Fruit fly (Drosophila melanogaster) whole organism, embryonic: ENCODE measurements around the gene CG7370.

Source experiments
- Awh ChIP-seq: fragments of 200-800 bp; sonication (Bioruptor generic); IDR thresholded peaks from 2 replicates; pipeline ENCODE4, ENCODE4 v1.3.6; 2022; ENCODE audit warnings: missing biosample characterization, missing genetic modification characterization
- BtbVII ChIP-seq: fragments of 200-800 bp; sonication (Bioruptor generic); optimal IDR thresholded peaks from 3 replicates; lab custom pipeline; 2017; ENCODE audit warnings: missing biosample characterization, mild to moderate bottlenecking, missing genetic modification characterization
- CG11723 ChIP-seq: fragments of 200-800 bp; sonication (Bioruptor generic); optimal IDR thresholded peaks from 2 replicates; lab custom pipeline; 2017; ENCODE audit warnings: missing biosample characterization, mild to moderate bottlenecking, missing genetic modification characterization
- CG14965 ChIP-seq: fragments of 200-800 bp; sonication (Bioruptor generic); optimal IDR thresholded peaks from 2 replicates; lab custom pipeline; 2016; ENCODE audit warnings: missing biosample characterization, missing genetic modification characterization, borderline replicate concordance
- CG17186 ChIP-seq: fragments of 200-800 bp; sonication (Bioruptor generic); optimal IDR thresholded peaks from 3 replicates; lab custom pipeline; 2017; ENCODE audit warnings: missing biosample characterization, missing genetic modification reagents, missing genetic modification characterization
- CG17328 ChIP-seq: fragments of 200-800 bp; sonication (Bioruptor generic); IDR thresholded peaks from 2 replicates; pipeline ENCODE4 v1.3.6; 2022; ENCODE audit warnings: missing biosample characterization, missing genetic modification characterization
- CG17912 ChIP-seq: fragments of 200-800 bp; sonication (Bioruptor generic); optimal IDR thresholded peaks from 2 replicates; lab custom pipeline; 2018; ENCODE audit warnings: missing biosample characterization, mild to moderate bottlenecking, missing genetic modification characterization
- CG18262 ChIP-seq: fragments of 200-800 bp; optimal IDR thresholded peaks from 3 replicates; lab custom pipeline; 2019; ENCODE audit warnings: missing biosample characterization, mild to moderate bottlenecking, missing genetic modification characterization, moderate library complexity
- CG2889 ChIP-seq: fragments of 200-800 bp; sonication (Bioruptor generic); IDR thresholded peaks from 3 replicates; pipeline ENCODE4 v1.3.6; 2022; ENCODE audit warnings: missing biosample characterization, missing genetic modification characterization
- CG43689 ChIP-seq: fragments of 200-800 bp; sonication (Bioruptor generic); IDR thresholded peaks from 2 replicates; pipeline ENCODE4 v1.3.6; 2022; ENCODE audit warnings: missing biosample characterization, missing genetic modification characterization
- CG4707 ChIP-seq: fragments of 200-800 bp; sonication (Bioruptor generic); optimal IDR thresholded peaks from 2 replicates; lab custom pipeline; 2018; ENCODE audit warnings: missing biosample characterization, mild to moderate bottlenecking, missing genetic modification characterization, moderate library complexity
- CG5953 ChIP-seq: fragments of 200-800 bp; sonication (Bioruptor generic); IDR thresholded peaks from 2 replicates; pipeline ENCODE4 v1.3.6; 2022; ENCODE audit warnings: missing biosample characterization, missing genetic modification characterization
- CG6175 ChIP-seq: fragments of 200-800 bp; sonication (Bioruptor generic); IDR thresholded peaks from 3 replicates; pipeline ENCODE4 v1.3.6; 2022; ENCODE audit warnings: missing biosample characterization, missing genetic modification characterization
- CG7786 ChIP-seq: fragments of 200-800 bp; sonication (Bioruptor generic); optimal IDR thresholded peaks from 2 replicates; lab custom pipeline; 2016; ENCODE audit warnings: missing biosample characterization, missing genetic modification characterization
- CG8359 ChIP-seq: fragments of 200-800 bp; sonication (Bioruptor generic); optimal IDR thresholded peaks from 2 replicates; lab custom pipeline; 2017; ENCODE audit warnings: missing biosample characterization, mild to moderate bottlenecking, missing genetic modification characterization, borderline replicate concordance
- CrebB ChIP-seq: fragments of 200-800 bp; sonication (Bioruptor generic); optimal IDR thresholded peaks from 3 replicates; lab custom pipeline; 2018; ENCODE audit warnings: missing biosample characterization, mild to moderate bottlenecking, missing genetic modification characterization
- Dad ChIP-seq: fragments of 200-800 bp; sonication (Bioruptor generic); optimal IDR thresholded peaks from 3 replicates; lab custom pipeline; 2016; ENCODE audit warnings: missing biosample characterization, missing genetic modification characterization
- Deaf1 ChIP-seq: fragments of 200-800 bp; optimal IDR thresholded peaks from 3 replicates; lab custom pipeline; 2019; ENCODE audit warnings: missing biosample characterization, mild to moderate bottlenecking, missing genetic modification characterization, moderate library complexity
- E2f1 ChIP-seq: fragments of 200-800 bp; sonication (Bioruptor generic); IDR thresholded peaks from 2 replicates; pipeline ENCODE4 v1.3.6; 2022; ENCODE audit warnings: missing biosample characterization, missing genetic modification characterization
- Gsc ChIP-seq: fragments of 200-800 bp; sonication (Bioruptor generic); IDR thresholded peaks from 2 replicates; pipeline ENCODE4 v1.3.6; 2022; ENCODE audit warnings: missing biosample characterization, missing genetic modification characterization
- H15 ChIP-seq: fragments of 200-800 bp; sonication (Bioruptor generic); IDR thresholded peaks from 3 replicates; pipeline ENCODE4 v1.3.6; 2022; ENCODE audit warnings: missing biosample characterization, missing genetic modification characterization
- HLH3B ChIP-seq: fragments of 200-800 bp; sonication (Bioruptor generic); IDR thresholded peaks from 2 replicates; pipeline ENCODE4 v1.3.6; 2022; ENCODE audit warnings: missing biosample characterization, missing genetic modification characterization
- HLH4C ChIP-seq: fragments of 200-800 bp; sonication (Bioruptor generic); IDR thresholded peaks from 3 replicates; pipeline ENCODE4 v1.3.6; 2022; ENCODE audit warnings: missing biosample characterization, missing genetic modification characterization; ENCODE audit not compliant: partially characterized antibody
- Hr51 ChIP-seq, 2 experiments: fragments of 200-800 bp; sonication (Bioruptor generic); optimal IDR thresholded peaks; 2 replicates in 1 of 2; 3 replicates in 1 of 2; lab custom pipeline; 2016 to 2018; ENCODE audit warnings: missing biosample characterization in 2 of 2, missing genetic modification characterization in 2 of 2, mild to moderate bottlenecking in 1 of 2, moderate library complexity in 1 of 2
- Jarid2 ChIP-seq: fragments of 200-800 bp; sonication (Bioruptor generic); optimal IDR thresholded peaks from 3 replicates; lab custom pipeline; 2017; ENCODE audit warnings: mild to moderate bottlenecking, missing biosample characterization, missing genetic modification reagents, missing genetic modification characterization
- NK7.1 ChIP-seq: fragments of 200-800 bp; sonication (Bioruptor generic); optimal IDR thresholded peaks from 3 replicates; lab custom pipeline; 2016; ENCODE audit warnings: missing biosample characterization, missing genetic modification characterization
- Nf-YB ChIP-seq: fragments of 200-800 bp; sonication (Bioruptor generic); optimal IDR thresholded peaks from 3 replicates; lab custom pipeline; 2019; ENCODE audit warnings: missing biosample characterization, mild to moderate bottlenecking, missing genetic modification characterization, moderate library complexity
- Pdp1 ChIP-seq, 2 experiments: fragments of 200-800 bp; sonication (Bioruptor generic); optimal IDR thresholded peaks; 3 replicates each; lab custom pipeline; 2016; ENCODE audit warnings: missing biosample characterization in 2 of 2, missing genetic modification characterization in 2 of 2, mild to moderate bottlenecking in 1 of 2, moderate library complexity in 1 of 2
- Tbp ChIP-seq: fragments of >200 bp; optimal IDR thresholded peaks from 2 replicates; lab custom pipeline; 2018; ENCODE audit warnings: missing biosample characterization, missing genetic modification characterization
- Vsx1 ChIP-seq: fragments of 200-800 bp; sonication (Bioruptor generic); optimal IDR thresholded peaks from 2 replicates; lab custom pipeline; 2017; ENCODE audit warnings: missing biosample characterization, mild to moderate bottlenecking, missing genetic modification characterization, missing genetic modification reagents
- Xbp1 ChIP-seq: fragments of 200-800 bp; sonication (Bioruptor generic); optimal IDR thresholded peaks from 3 replicates; lab custom pipeline; 2016; ENCODE audit warnings: missing biosample characterization, mild to moderate bottlenecking, missing genetic modification characterization
- abd-A ChIP-seq: fragments of 200-800 bp; sonication (Bioruptor generic); optimal IDR thresholded peaks from 3 replicates; lab custom pipeline; 2019; ENCODE audit warnings: missing biosample characterization, mild to moderate bottlenecking, missing genetic modification characterization, moderate library complexity
- amos ChIP-seq: fragments of 200-800 bp; sonication (Bioruptor generic); IDR thresholded peaks from 2 replicates; pipeline ENCODE4 v1.3.6; 2022; ENCODE audit warnings: missing biosample characterization, missing genetic modification characterization; ENCODE audit not compliant: partially characterized antibody
- ara ChIP-seq: fragments of 200-800 bp; sonication (Bioruptor generic); IDR thresholded peaks from 2 replicates; pipeline ENCODE4 v1.3.6; 2022; ENCODE audit warnings: missing biosample characterization, missing genetic modification characterization
- chif ChIP-seq, 2 experiments: fragments of 200-800 bp; sonication (Bioruptor generic); optimal IDR thresholded peaks; 3 replicates each; lab custom pipeline; 2016; ENCODE audit warnings: missing biosample characterization in 2 of 2, missing genetic modification characterization in 2 of 2
- dmrt99B ChIP-seq: fragments of 200-800 bp; sonication (Bioruptor generic); optimal IDR thresholded peaks from 2 replicates; lab custom pipeline; 2018; ENCODE audit warnings: missing biosample characterization, mild to moderate bottlenecking, missing genetic modification characterization, moderate library complexity
- esg ChIP-seq: fragments of 200-800 bp; sonication (Bioruptor generic); conservative IDR thresholded peaks from 2 replicates; pipeline ENCODE4 v1.3.6; 2022; ENCODE audit warnings: missing biosample characterization, missing genetic modification characterization
- fd64A ChIP-seq: fragments of 200-800 bp; sonication (Bioruptor generic); optimal IDR thresholded peaks from 3 replicates; lab custom pipeline; 2018; ENCODE audit warnings: missing biosample characterization, mild to moderate bottlenecking, missing genetic modification characterization
- ftz-f1 ChIP-seq: fragments of 200-800 bp; sonication (Bioruptor generic); optimal IDR thresholded peaks from 2 replicates; lab custom pipeline; 2016; ENCODE audit warnings: missing biosample characterization, missing genetic modification characterization
- jing ChIP-seq: fragments of 200-800 bp; sonication (Bioruptor generic); optimal IDR thresholded peaks from 2 replicates; lab custom pipeline; 2018; ENCODE audit warnings: missing biosample characterization, mild to moderate bottlenecking, missing genetic modification characterization
- knrl ChIP-seq: fragments of 200-800 bp; sonication (Bioruptor generic); IDR thresholded peaks from 3 replicates; pipeline ENCODE4 v1.3.6; 2022; ENCODE audit warnings: missing biosample characterization, missing genetic modification characterization; ENCODE audit not compliant: partially characterized antibody
- lbe ChIP-seq: fragments of 200-800 bp; sonication (Bioruptor generic); optimal IDR thresholded peaks from 2 replicates; lab custom pipeline; 2016; ENCODE audit warnings: missing biosample characterization, mild to moderate bottlenecking, missing genetic modification characterization
- odd ChIP-seq: fragments of 200-800 bp; sonication (Bioruptor generic); optimal IDR thresholded peaks from 2 replicates; lab custom pipeline; 2017; ENCODE audit warnings: missing biosample characterization, mild to moderate bottlenecking, missing genetic modification characterization
- onecut ChIP-seq: fragments of 200-800 bp; sonication (Bioruptor generic); IDR thresholded peaks from 2 replicates; pipeline ENCODE4 v1.3.6; 2022; ENCODE audit warnings: missing biosample characterization, missing genetic modification characterization
- ranshi ChIP-seq: fragments of 200-800 bp; sonication (Bioruptor generic); IDR thresholded peaks from 2 replicates; pipeline ENCODE4 v1.3.6; 2022; ENCODE audit warnings: missing biosample characterization, missing genetic modification characterization
- tgo ChIP-seq: fragments of 200-800 bp; sonication (Bioruptor generic); IDR thresholded peaks from 3 replicates; pipeline ENCODE4 v1.3.6; 2022; ENCODE audit warnings: missing biosample characterization, missing genetic modification characterization
- tx ChIP-seq: fragments of 200-800 bp; sonication (Bioruptor generic); optimal IDR thresholded peaks from 2 replicates; lab custom pipeline; 2016; ENCODE audit warnings: missing biosample characterization, missing genetic modification characterization
- zf30C ChIP-seq: fragments of 200-800 bp; sonication (Bioruptor generic); optimal IDR thresholded peaks from 3 replicates; lab custom pipeline; 2018; ENCODE audit warnings: missing biosample characterization, mild to moderate bottlenecking, missing genetic modification characterization

Gene CG7370

DNA sequence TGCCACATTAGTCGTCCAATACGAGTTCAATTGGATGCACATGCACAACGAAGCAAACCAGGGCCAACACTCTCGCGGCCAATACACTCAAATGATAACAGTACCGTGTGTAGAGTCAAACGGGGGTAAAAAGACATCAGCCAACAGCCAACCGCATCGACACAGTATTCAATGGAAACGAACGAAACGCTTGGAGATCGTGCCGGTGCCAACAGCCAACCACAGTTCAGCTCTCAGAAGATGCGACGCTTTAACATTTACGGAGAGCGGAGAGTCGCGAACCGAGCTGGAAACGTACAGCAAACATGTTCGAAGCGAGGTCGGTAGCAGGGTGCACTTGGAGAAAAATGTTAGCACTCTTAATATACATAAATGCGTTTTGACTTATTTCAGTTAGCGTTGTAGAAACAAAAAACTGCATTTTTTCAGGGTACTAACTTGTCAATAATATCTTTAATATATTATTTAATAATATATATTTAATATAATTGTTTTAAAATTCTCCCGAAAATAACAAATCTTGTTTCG, 38.5 kb downstream of the CG7370 start (continued):
- TF ChIP-seq H15 (GFP tag; lab: Robert Waterston, UW) (peak; percentile 56; the same call in 2 of the 3 replicates), CG8359 (GFP tag; lab: Kevin White, UChicago) (peak; percentile 33), odd (GFP tag; lab: Kevin White, UChicago) (peak; percentile 51), ftz-f1 (GFP tag; lab: Kevin White, UChicago) (no peak), ranshi (GFP tag; lab: Robert Waterston, UW) (no peak), CG17912 (GFP tag; lab: Kevin White, UChicago) (no peak), CrebB (tag; lab: Kevin White, UChicago) (no peak), tx (no peak), CG7786 (GFP tag; lab: Kevin White, UChicago) (no peak)

DNA sequence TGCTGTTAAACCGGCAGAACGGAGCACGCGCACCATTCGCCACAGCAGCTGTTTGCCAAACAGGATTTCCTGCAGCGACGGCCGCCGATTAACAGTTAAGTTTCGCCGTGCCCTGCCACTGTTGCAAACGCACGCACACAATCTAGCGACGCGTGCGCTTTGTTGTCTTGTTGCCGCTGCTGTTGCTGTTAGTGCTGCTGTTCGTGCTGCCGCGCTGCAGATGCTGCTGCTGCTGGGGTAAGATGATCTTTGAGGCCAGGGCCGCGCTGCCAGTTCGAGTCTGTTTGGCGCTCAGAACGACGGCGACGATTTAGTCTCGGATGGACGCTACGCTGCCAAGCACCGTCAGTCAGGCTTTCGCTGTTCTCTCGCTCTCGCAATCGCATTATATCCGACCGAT, 39.0 kb downstream of the CG7370 start, which contains the start of gene eg:
Gene eg, plus strand, starts transcription at position 136 of the 400 bp plus-strand sequence.
- peak in 1 of 2 experiments; percentile 0 for TF ChIP-seq chif (GFP tag; optimal IDR thresholded peaks at IDR 0.05; lab: Kevin White, UChicago)
- 0 out of 2 replicates have a peak, but pooled peaks have one; percentile 3 for TF ChIP-seq E2f1 (GFP tag; lab: Robert Waterston, UW)
- no peak for TF ChIP-seq CG4707 (GFP tag; lab: Kevin White, UChicago)
- TF ChIP-seq tgo = no peak
- TF ChIP-seq Gsc (GFP tag; lab: Robert Waterston, UW) = no peak
- no peak for TF ChIP-seq ara (GFP tag; lab: Robert Waterston, UW)
- no peak for TF ChIP-seq Nf-YB (GFP tag; lab: Kevin White, UChicago)
- TF ChIP-seq Awh (GFP tag; lab: Robert Waterston, UW) = no peak
- TF ChIP-seq Pdp1 (GFP tag; optimal IDR thresholded peaks at IDR 0.05; lab: Kevin White, UChicago) = no peak
- TF ChIP-seq CG18262 (tag; lab: Kevin White, UChicago) = no peak
- TF ChIP-seq esg (GFP tag; lab: Robert Waterston, UW) = 0 out of 2 replicates have a peak, but pooled peaks have one; percentile 1
- TF ChIP-seq odd (GFP tag; lab: Kevin White, UChicago) = peak; percentile 29
- TF ChIP-seq dmrt99B (tag; lab: Kevin White, UChicago) = no peak
- no peak for TF ChIP-seq CG2889 (GFP tag; lab: Robert Waterston, UW)
- peak; percentile 9 for TF ChIP-seq CG11723 (GFP tag; lab: Kevin White, UChicago)
- 0 out of 2 replicates have a peak, but pooled peaks have one; percentile 1 for TF ChIP-seq HLH3B (GFP tag; lab: Robert Waterston, UW)
- TF ChIP-seq Dad = no peak
- no peak for TF ChIP-seq NK7.1 (GFP tag; lab: Kevin White, UChicago)
- TF ChIP-seq zf30C (GFP tag; lab: Kevin White, UChicago) = peak; percentile 47
- TF ChIP-seq fd64A (GFP tag; lab: Kevin White, UChicago) = no peak
- TF ChIP-seq onecut (GFP tag; lab: Robert Waterston, UW) = no peak
- no peak for TF ChIP-seq CG43689 (GFP tag; lab: Robert Waterston, UW)
- TF ChIP-seq CG17328 (GFP tag; lab: Robert Waterston, UW) = no peak
- TF ChIP-seq Tbp (GFP tag; lab: Kevin White, UChicago) = no peak
- TF ChIP-seq lbe (GFP tag; lab: Kevin White, UChicago) = no peak
- TF ChIP-seq Jarid2 (GFP tag; lab: Kevin White, UChicago) = peak; percentile 83
- TF ChIP-seq BtbVII = no peak
- peak; percentile 74; the same call in 2 of the 3 replicates for TF ChIP-seq CG6175 (GFP tag; lab: Robert Waterston, UW)
- no peak for TF ChIP-seq HLH4C (GFP tag; lab: Robert Waterston, UW)
- TF ChIP-seq CG17186 (GFP tag; lab: Kevin White, UChicago) = no peak
- TF ChIP-seq tx = no peak
- TF ChIP-seq Xbp1 (GFP tag; lab: Kevin White, UChicago) = no peak
- TF ChIP-seq Hr51 (GFP tag; optimal IDR thresholded peaks at IDR 0.05; lab: Kevin White, UChicago) = no peak
- no peak for TF ChIP-seq CG14965 (GFP tag; lab: Kevin White, UChicago)
- no peak for TF ChIP-seq knrl (GFP tag; lab: Robert Waterston, UW)
- TF ChIP-seq abd-A (tag; lab: Kevin White, UChicago) = no peak
- TF ChIP-seq CG5953 (GFP tag; lab: Robert Waterston, UW) = no peak
- TF ChIP-seq amos = peak; percentile 26; the same call in 1 of the 2 replicates
- TF ChIP-seq jing (GFP tag; lab: Kevin White, UChicago) = peak; percentile 14
- TF ChIP-seq Deaf1 (tag; lab: Kevin White, UChicago) = no peak
- no peak for TF ChIP-seq Vsx1 (GFP tag; lab: Kevin White, UChicago)
